Worm (Caenorhabditis elegans) whole organism, L4 larva: Measurements from ENCODE around the gene Y15E3A.5.

Experiments
- D1046.2 ChIP-seq: fragments of 200-800 bp; sonication (Bioruptor generic); IDR thresholded peaks from 2 replicates; pipeline ENCODE4 v1.3.6; 2022; ENCODE audit warnings: missing genetic modification characterization, missing compliant biosample characterization
- F26F4.8 ChIP-seq: fragments of 200-800 bp; sonication (Bioruptor generic); conservative IDR thresholded peaks from 2 replicates; pipeline ENCODE4 v1.3.6; 2022; ENCODE audit warnings: missing genetic modification characterization, missing compliant biosample characterization
- F37D6.2 ChIP-seq: sonication (generic microtip); optimal IDR thresholded peaks from 2 replicates; lab custom pipeline; 2016; ENCODE audit warnings: mild to moderate bottlenecking, missing genetic modification characterization, missing compliant biosample characterization
- T26A8.4 ChIP-seq: fragments of 200-800 bp; sonication (Bioruptor generic); IDR thresholded peaks from 2 replicates; pipeline ENCODE4 v1.3.6; 2022; ENCODE audit warnings: missing genetic modification characterization, missing compliant biosample characterization
- ZK337.2 ChIP-seq: fragments of 200-800 bp; sonication (Bioruptor generic); IDR thresholded peaks from 2 replicates; pipeline ENCODE4 v1.3.6; 2022; ENCODE audit warnings: missing genetic modification reagents, missing genetic modification characterization, missing compliant biosample characterization
- aha-1 ChIP-seq: fragments of 150-350 bp; peaks from one replicate; lab custom pipeline; 2014; ENCODE audit warnings: missing biosample characterization, missing genetic modification characterization
- ama-1 ChIP-seq: fragments of 150-350 bp; optimal IDR thresholded peaks from 2 replicates; lab custom pipeline; 2014; ENCODE audit warnings: inconsistent platforms, mixed read lengths
- ceh-44 ChIP-seq: fragments of 200-800 bp; sonication (Bioruptor generic); IDR thresholded peaks from 2 replicates; pipeline ENCODE4 v1.3.6; 2022; ENCODE audit warnings: missing genetic modification reagents, missing genetic modification characterization, missing compliant biosample characterization
- daf-16 ChIP-seq, 3 experiments: sonication (generic microtip); optimal IDR thresholded peaks; 2 replicates each; lab custom pipeline; 2016 to 2017; ENCODE audit warnings: missing genetic modification characterization in 3 of 3, missing genetic modification reagents in 3 of 3, mild to moderate bottlenecking in 2 of 3, missing compliant biosample characterization in 2 of 3, missing biosample characterization in 1 of 3, moderate library complexity in 1 of 3
- daf-8 ChIP-seq: fragments of 200-800 bp; sonication (Bioruptor generic); IDR thresholded peaks from 2 replicates; pipeline ENCODE4 v1.3.6; 2022; ENCODE audit warnings: missing genetic modification characterization, missing compliant biosample characterization
- dmd-8 ChIP-seq: fragments of 200-800 bp; sonication (Bioruptor generic); IDR thresholded peaks from 2 replicates; pipeline ENCODE4 v1.3.6; 2022; ENCODE audit warnings: missing genetic modification characterization, missing compliant biosample characterization
- hlh-30 ChIP-seq: sonication (generic microtip); optimal IDR thresholded peaks from 2 replicates; lab custom pipeline; 2017; ENCODE audit warnings: antibody characterized with exemption, mild to moderate bottlenecking, missing genetic modification characterization, missing compliant biosample characterization; ENCODE audit not compliant: insufficient read depth
- lin-1 ChIP-seq: fragments of 200-800 bp; sonication (Bioruptor generic); IDR thresholded peaks from 2 replicates; pipeline ENCODE4 v1.3.6; 2022; ENCODE audit warnings: missing genetic modification reagents, missing genetic modification characterization, missing compliant biosample characterization
- lin-13 ChIP-seq: fragments of 150-350 bp; optimal IDR thresholded peaks from 2 replicates; lab custom pipeline; 2014; ENCODE audit warnings: missing biosample characterization, missing genetic modification reagents, missing genetic modification characterization
- lsy-2 ChIP-seq, 2 experiments: fragments of 150-350 bp in 1 of 2; sonication (generic microtip) in 1 of 2; optimal IDR thresholded peaks; 2 replicates each; lab custom pipeline; 2014 to 2017; ENCODE audit warnings: missing biosample characterization in 2 of 2, missing genetic modification characterization in 2 of 2
- mdl-1 ChIP-seq, 2 experiments: fragments of 150-350 bp in 1 of 2; sonication (generic microtip) in 1 of 2; optimal IDR thresholded peaks; 2 replicates each; lab custom pipeline; 2014 to 2017; ENCODE audit warnings: missing biosample characterization in 2 of 2, missing genetic modification characterization in 2 of 2
- mep-1 ChIP-seq: fragments of 150-350 bp; sonication (generic microtip); optimal IDR thresholded peaks from 3 replicates; lab custom pipeline; 2014; ENCODE audit warnings: missing biosample characterization, missing genetic modification characterization
- mxl-3 ChIP-seq: fragments of 200-800 bp; sonication (Bioruptor generic); optimal IDR thresholded peaks from 2 replicates; lab custom pipeline; 2018; ENCODE audit warnings: mild to moderate bottlenecking, missing genetic modification characterization, missing compliant biosample characterization
- nhr-102 ChIP-seq: sonication (generic microtip); optimal IDR thresholded peaks from 2 replicates; lab custom pipeline; 2016; ENCODE audit warnings: mild to moderate bottlenecking, missing genetic modification characterization, moderate library complexity, missing compliant biosample characterization
- nhr-111 ChIP-seq: fragments of 200-800 bp; sonication (Bioruptor generic); optimal IDR thresholded peaks from 2 replicates; lab custom pipeline; 2018; ENCODE audit warnings: mild to moderate bottlenecking, missing genetic modification characterization, missing compliant biosample characterization
- nhr-28 ChIP-seq: fragments of 150-350 bp; optimal IDR thresholded peaks from 2 replicates; lab custom pipeline; 2014; ENCODE audit warnings: missing biosample characterization, missing genetic modification characterization
- nhr-76 ChIP-seq: fragments of 150-350 bp; optimal IDR thresholded peaks from 2 replicates; lab custom pipeline; 2014; ENCODE audit warnings: missing biosample characterization, missing genetic modification characterization
- pha-4 ChIP-seq, 2 experiments: fragments of 150-350 bp in 1 of 2; fragments of 200-800 bp in 1 of 2; sonication (Bioruptor generic) in 1 of 2; IDR thresholded peaks in 1 of 2; optimal IDR thresholded peaks in 1 of 2; 2 replicates each; pipeline versions ENCODE4 v1.3.6 to Lab custom; 2014 to 2022; ENCODE audit warnings: missing genetic modification characterization in 2 of 2, missing genetic modification reagents in 2 of 2, missing biosample characterization in 1 of 2, missing compliant biosample characterization in 1 of 2
- pqm-1 ChIP-seq: sonication (generic microtip); optimal IDR thresholded peaks from 2 replicates; lab custom pipeline; 2017; ENCODE audit warnings: missing biosample characterization, missing genetic modification characterization
- rbr-2 ChIP-seq: sonication (generic microtip); optimal IDR thresholded peaks from 2 replicates; lab custom pipeline; 2016; ENCODE audit warnings: missing genotype, missing genetic modification characterization, missing compliant biosample characterization
- sdz-12 ChIP-seq: fragments of 200-800 bp; sonication (Bioruptor generic); optimal IDR thresholded peaks from 2 replicates; lab custom pipeline; 2018; ENCODE audit warnings: mild to moderate bottlenecking, missing genetic modification characterization, missing compliant biosample characterization
- snpc-4 ChIP-seq: fragments of 150-350 bp; optimal IDR thresholded peaks from 2 replicates; lab custom pipeline; 2014; ENCODE audit warnings: missing biosample characterization, missing genetic modification characterization
- unc-62 ChIP-seq, 3 experiments: fragments of 150-350 bp in 1 of 3; sonication (generic microtip); optimal IDR thresholded peaks in 2 of 3; peaks in 1 of 3; 1 replicate in 1 of 3; 2 replicates in 2 of 3; lab custom pipeline; 2014 to 2017; ENCODE audit warnings: missing biosample characterization in 3 of 3, missing genetic modification characterization in 3 of 3, missing genetic modification reagents in 3 of 3, missing genotype in 1 of 3
- zip-11 ChIP-seq: fragments of 200-800 bp; sonication (Bioruptor generic); IDR thresholded peaks from 2 replicates; pipeline ENCODE4 v1.3.6; 2022; ENCODE audit warnings: missing genetic modification characterization, missing compliant biosample characterization

Gene Y15E3A.5

ce11 chrX:15321791-15322190 is 18.6 kb upstream of the Y15E3A.5 start:
- TF ChIP-seq nhr-76 (tag; lab: Kevin White, UChicago) (no peak), F37D6.2 (tag; lab: Kevin White, UChicago) (no peak), lin-13 (GFP tag; lab: Kevin White, UChicago) (no peak), daf-8 (GFP tag; lab: Robert Waterston, UW) (no peak), T26A8.4 (GFP tag; lab: Robert Waterston, UW) (no peak), D1046.2 (no peak), pqm-1 (tag; lab: Kevin White, UChicago) (no peak), mdl-1 (tag; optimal IDR thresholded peaks at IDR 0.05; lab: Kevin White, UChicago) (no peak), ama-1 (lab: Kevin White, UChicago) (no peak), ceh-44 (GFP tag; lab: Robert Waterston, UW) (no peak)

ce11 chrX:15325709-15326108 is 14.6 kb upstream of the Y15E3A.5 start, which contains the start of gene Y15E3A.3:
Gene Y15E3A.3, minus strand, starts transcription at chrX:15325809.
- no peak for TF ChIP-seq F37D6.2 (tag; lab: Kevin White, UChicago)
- no peak for TF ChIP-seq aha-1 (tag; lab: Kevin White, UChicago)
- no peak for TF ChIP-seq lin-1 (GFP tag; lab: Robert Waterston, UW)
- TF ChIP-seq nhr-111 = no peak
- no peak for TF ChIP-seq F26F4.8 (GFP tag; lab: Robert Waterston, UW)
- TF ChIP-seq rbr-2 (tag; lab: Kevin White, UChicago) = no peak
- TF ChIP-seq mep-1 (tag; lab: Kevin White, UChicago) = no peak
- no peak for TF ChIP-seq dmd-8 (GFP tag; lab: Robert Waterston, UW)

- TF ChIP-seq mdl-1 (tag; optimal IDR thresholded peaks at IDR 0.05; lab: Kevin White, UChicago) = peak in 1 of 2 experiments; percentile 43
- peak; percentile 81 for TF ChIP-seq aha-1 (tag; lab: Kevin White, UChicago)
- TF ChIP-seq lsy-2 (tag; optimal IDR thresholded peaks at IDR 0.05; lab: Kevin White, UChicago) = no peak
- TF ChIP-seq nhr-28 = peak; percentile 58
- peak; percentile 73 for TF ChIP-seq mxl-3 (GFP tag; lab: Kevin White, UChicago)
- TF ChIP-seq hlh-30 (tag; lab: Kevin White, UChicago) = no peak
These were observed 13.1 kb upstream of the Y15E3A.5 start for ce11 chrX:15327238-15327637.

ce11 chrX:15328343-15328742 is 12.0 kb upstream of the Y15E3A.5 start:
- TF ChIP-seq unc-62 (GFP tag; optimal IDR thresholded peaks at IDR 0.05 in 1 of 2; lab: Kevin White, UChicago) (peak in 1 of 2 experiments; percentile 56), unc-62 (tag; optimal IDR thresholded peaks at IDR 0.05; lab: Kevin White, UChicago) (no peak), zip-11 (GFP tag; lab: Robert Waterston, UW) (no peak)

ce11 chrX:15330664-15331063 is 9.7 kb upstream of the Y15E3A.5 start, which contains the start of gene Y15E3A.4:
Gene Y15E3A.4, plus strand, starts transcription at chrX:15330964.
- TF ChIP-seq ZK337.2 (GFP tag; lab: Robert Waterston, UW) = no peak
- no peak for TF ChIP-seq snpc-4 (tag; lab: Kevin White, UChicago)
- no peak for TF ChIP-seq daf-8 (GFP tag; lab: Robert Waterston, UW)
- no peak for TF ChIP-seq mxl-3 (GFP tag; lab: Kevin White, UChicago)
- no peak for TF ChIP-seq sdz-12
- no peak for TF ChIP-seq nhr-102
- TF ChIP-seq nhr-111 = no peak
- no peak for TF ChIP-seq zip-11 (GFP tag; lab: Robert Waterston, UW)
- TF ChIP-seq pha-4 (GFP tag; IDR thresholded peaks at IDR 0.05; lab: Robert Waterston, UW) = no peak
- no peak for TF ChIP-seq pha-4 (tag; optimal IDR thresholded peaks at IDR 0.05; lab: Kevin White, UChicago)

ce11 chrX:15334897-15335296 is 5.5 kb upstream of the Y15E3A.5 start:
- no peak for TF ChIP-seq pqm-1 (tag; lab: Kevin White, UChicago)
- TF ChIP-seq daf-16 (GFP tag; optimal IDR thresholded peaks at IDR 0.05; lab: Kevin White, UChicago) = no peak
- peak; percentile 21 for TF ChIP-seq daf-16 (tag; optimal IDR thresholded peaks at IDR 0.05; lab: Kevin White, UChicago)
- 0 out of 2 replicates have a peak, but pooled peaks have one; percentile 27 for TF ChIP-seq pha-4 (GFP tag; IDR thresholded peaks at IDR 0.05; lab: Robert Waterston, UW)
- peak; percentile 73 for TF ChIP-seq pha-4 (tag; optimal IDR thresholded peaks at IDR 0.05; lab: Kevin White, UChicago)
